Worm (Caenorhabditis elegans): Measurements from ENCODE around the gene T21B10.3.

T21B10.3 gene

DNA sequence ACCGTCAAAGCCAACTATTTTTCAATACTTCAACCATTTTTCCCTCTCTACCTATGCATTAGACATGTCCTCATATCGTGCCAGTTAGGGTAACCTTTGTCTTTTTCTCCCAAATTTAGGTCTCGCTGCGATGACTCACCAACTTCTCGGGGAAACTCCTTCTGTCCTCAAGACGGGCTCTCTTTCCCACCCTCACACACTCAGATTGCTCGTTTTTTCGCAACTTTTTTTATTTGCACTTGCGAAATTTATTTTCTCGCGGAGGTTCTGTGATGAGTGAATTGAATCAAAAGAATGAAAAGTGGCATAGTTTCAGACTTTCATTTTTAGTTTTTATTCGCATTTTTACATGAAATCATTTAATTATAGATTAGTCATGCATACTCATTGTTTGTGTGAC lies 13.9 kb upstream of the T21B10.3 start:
- TF ChIP-seq ceh-30 (tag; optimal IDR thresholded peaks at IDR 0.05): no peak
- no peak for TF ChIP-seq ceh-48 (tag; optimal IDR thresholded peaks at IDR 0.05)

DNA sequence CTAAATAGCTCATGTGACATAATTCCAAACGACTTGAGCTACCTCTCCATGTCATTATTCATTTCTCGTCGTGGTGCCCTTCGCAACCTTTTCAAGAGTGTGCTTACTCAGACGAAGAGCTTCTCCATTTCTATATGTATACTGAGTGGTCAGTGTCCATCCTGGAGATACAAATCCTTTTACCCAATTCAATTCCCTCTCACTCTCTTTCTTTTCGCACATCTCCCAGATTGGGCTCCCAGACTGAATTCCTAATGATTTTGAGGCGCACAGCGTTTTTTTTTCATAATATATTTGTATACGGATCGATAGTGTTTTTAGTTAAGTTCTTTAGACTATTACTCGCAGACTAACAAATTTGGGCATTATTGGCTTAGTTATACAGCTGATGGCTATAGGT lies 13.2 kb upstream of the T21B10.3 start:
- TF ChIP-seq F13H6.1 (tag; optimal IDR thresholded peaks at IDR 0.05) (no peak), hlh-13 (GFP tag; optimal IDR thresholded peaks at IDR 0.05) (no peak), hlh-6 (tag; optimal IDR thresholded peaks at IDR 0.05) (no peak), ztf-16 (tag; optimal IDR thresholded peaks at IDR 0.05) (no peak), K02D7.2 (tag; optimal IDR thresholded peaks at IDR 0.05) (no peak), unc-42 (tag; optimal IDR thresholded peaks at IDR 0.05) (peak; percentile 57), unc-86 (tag; optimal IDR thresholded peaks at IDR 0.05) (no peak)

DNA sequence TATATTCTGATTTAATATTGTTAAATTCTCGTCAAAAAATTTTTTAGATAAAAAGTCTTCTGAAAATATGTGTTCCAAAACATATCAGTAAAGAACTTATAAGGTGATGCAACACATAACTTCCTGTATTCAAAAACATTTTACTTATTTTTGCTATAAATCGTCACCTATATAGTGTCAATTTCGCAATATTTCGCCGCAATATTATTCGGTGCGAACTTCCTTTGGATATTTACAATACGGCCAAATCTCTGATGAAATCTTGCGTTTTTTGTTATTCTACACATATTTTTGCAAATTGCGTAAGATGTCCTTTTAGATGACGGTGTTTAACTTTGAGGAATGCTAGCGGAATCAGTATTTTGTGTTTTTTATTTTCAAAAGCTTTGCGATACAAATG lies 12.7 kb upstream of the T21B10.3 start:
- TF ChIP-seq hlh-8 (tag; optimal IDR thresholded peaks at IDR 0.05) (no peak), nfya-1 (tag; optimal IDR thresholded peaks at IDR 0.05) (no peak), pag-3 (tag; optimal IDR thresholded peaks at IDR 0.05; ENCODE audit: borderline replicate concordance) (no peak), che-1 (tag; optimal IDR thresholded peaks at IDR 0.05) (no peak), nhr-11 (tag; optimal IDR thresholded peaks at IDR 0.05) (no peak), pros-1 (tag; optimal IDR thresholded peaks at IDR 0.05) (no peak), sdc-2 (tag; optimal IDR thresholded peaks at IDR 0.05) (no peak), hlh-13 (GFP tag; optimal IDR thresholded peaks at IDR 0.05) (no peak), T23F11.4 (GFP tag; optimal IDR thresholded peaks at IDR 0.05) (no peak), hlh-30 (tag; optimal IDR thresholded peaks at IDR 0.05; ENCODE audit: insufficient read depth) (no peak), ceh-19 (GFP tag; optimal IDR thresholded peaks at IDR 0.05) (no peak), pax-1 (tag; optimal IDR thresholded peaks at IDR 0.05) (no peak), K02D7.2 (tag; optimal IDR thresholded peaks at IDR 0.05) (no peak), unc-3 (GFP tag; conservative IDR thresholded peaks at IDR 0.05) (no peak), unc-3 (tag; optimal IDR thresholded peaks at IDR 0.05) (no peak), elt-2 (tag; optimal IDR thresholded peaks at IDR 0.05) (no peak), tbx-7 (tag; optimal IDR thresholded peaks at IDR 0.05) (no peak)

DNA sequence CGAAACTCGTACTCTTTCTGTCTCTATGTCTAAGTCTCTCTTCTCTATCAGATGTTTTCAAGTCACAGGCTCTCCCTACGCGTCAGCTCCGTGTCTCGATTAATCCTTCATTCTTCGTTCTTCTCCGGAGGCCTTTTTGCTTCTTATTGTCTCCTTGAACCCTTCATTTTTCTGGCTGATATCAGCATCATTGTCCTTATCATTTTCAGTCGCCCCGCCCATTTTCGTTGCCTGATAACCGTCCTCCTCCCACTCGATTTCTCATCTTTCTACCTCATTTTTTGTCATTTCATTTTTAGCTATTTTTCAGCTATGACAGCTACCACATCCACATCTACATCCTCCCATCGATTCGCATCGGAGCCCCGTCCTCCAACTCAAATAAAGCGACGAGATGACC lies 12.0 kb upstream of the T21B10.3 start, which contains the start of gene B0457.6:
Gene B0457.6 (plus strand): TSS at position 284 of the 400 bp plus-strand sequence.
- TF ChIP-seq elt-2 (tag; optimal IDR thresholded peaks at IDR 0.05) (peak; percentile 57), che-1 (tag; optimal IDR thresholded peaks at IDR 0.05) (no peak)

DNA sequence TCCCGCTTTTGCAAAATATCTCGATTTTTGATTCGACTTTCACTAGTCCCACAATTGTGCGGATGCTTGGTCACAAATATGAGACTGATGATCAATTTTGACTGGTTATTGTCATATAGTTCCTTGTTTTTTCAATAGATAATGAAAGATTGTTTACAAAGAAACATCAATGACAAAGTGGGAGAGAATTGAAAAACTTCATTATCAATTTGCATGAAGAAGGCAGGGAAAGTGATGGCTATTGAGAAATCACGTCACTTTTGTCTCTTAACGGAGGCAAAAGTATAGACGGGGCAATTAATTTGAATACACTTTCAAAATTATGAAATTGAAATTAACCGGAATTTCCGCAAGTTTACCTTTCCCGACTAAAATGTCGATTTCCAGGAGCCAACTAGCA lies 11.0 kb upstream of the T21B10.3 start:
- TF ChIP-seq rnt-1 (tag; optimal IDR thresholded peaks at IDR 0.05) (no peak), hlh-6 (tag; optimal IDR thresholded peaks at IDR 0.05) (no peak), mec-3 (tag; optimal IDR thresholded peaks at IDR 0.05; ENCODE audit: borderline replicate concordance) (no peak), F13H6.1 (tag; optimal IDR thresholded peaks at IDR 0.05) (no peak), ceh-30 (tag; optimal IDR thresholded peaks at IDR 0.05) (no peak), npax-4 (tag; optimal IDR thresholded peaks at IDR 0.05) (no peak), ceh-45 (GFP tag; IDR thresholded peaks at IDR 0.05) (no peak), hlh-15 (tag; optimal IDR thresholded peaks at IDR 0.05) (no peak), ceh-48 (tag; optimal IDR thresholded peaks at IDR 0.05) (no peak), ceh-14 (tag; optimal IDR thresholded peaks at IDR 0.05) (no peak), pqm-1 (tag; optimal IDR thresholded peaks at IDR 0.05) (no peak), che-1 (tag; optimal IDR thresholded peaks at IDR 0.05) (no peak), hlh-30 (tag; optimal IDR thresholded peaks at IDR 0.05; ENCODE audit: insufficient read depth) (no peak), sdc-2 (tag; optimal IDR thresholded peaks at IDR 0.05) (no peak), hlh-13 (GFP tag; optimal IDR thresholded peaks at IDR 0.05) (no peak), zip-5 (tag; optimal IDR thresholded peaks at IDR 0.05) (no peak), unc-86 (tag; optimal IDR thresholded peaks at IDR 0.05) (no peak), madf-2 (tag; optimal IDR thresholded peaks at IDR 0.05) (no peak), ceh-2 (tag; optimal IDR thresholded peaks at IDR 0.05) (no peak)

Data from whole organism, late embryonic.